Fruit fly (Drosophila melanogaster) whole organism, embryonic: Measurements from ENCODE around the gene CG3165.

ENCODE experiments used
- Aef1 ChIP-seq: fragments of 200-800 bp; sonication (Bioruptor generic); IDR thresholded peaks from 3 replicates; pipeline ENCODE4 v1.3.6; 2022; ENCODE audit warnings: missing biosample characterization, missing genetic modification characterization
- CG10543 ChIP-seq: fragments of 200-800 bp; sonication (Bioruptor generic); optimal IDR thresholded peaks from 3 replicates; lab custom pipeline; 2017; ENCODE audit warnings: missing biosample characterization, mild to moderate bottlenecking, missing genetic modification characterization, moderate library complexity
- CG13123 ChIP-seq: fragments of 200-800 bp; sonication (Bioruptor generic); optimal IDR thresholded peaks from 2 replicates; lab custom pipeline; 2016; ENCODE audit warnings: missing biosample characterization, missing genetic modification characterization
- CG13296 ChIP-seq: fragments of 200-800 bp; sonication (Bioruptor generic); optimal IDR thresholded peaks from 3 replicates; lab custom pipeline; 2018; ENCODE audit warnings: missing biosample characterization, mild to moderate bottlenecking, missing genetic modification characterization
- CG1602 ChIP-seq: fragments of 200-800 bp; sonication (Bioruptor generic); optimal IDR thresholded peaks from 3 replicates; lab custom pipeline; 2016; ENCODE audit warnings: missing biosample characterization, missing genetic modification characterization
- CG17612 ChIP-seq: fragments of 200-800 bp; sonication (Bioruptor generic); IDR thresholded peaks from 2 replicates; pipeline ENCODE4 v1.3.6; 2022; ENCODE audit warnings: missing biosample characterization, missing genetic modification characterization
- CG33213 ChIP-seq: fragments of 200-800 bp; sonication (Bioruptor generic); optimal IDR thresholded peaks from 3 replicates; lab custom pipeline; 2016; ENCODE audit warnings: missing biosample characterization, missing genetic modification characterization
- CG34422 ChIP-seq: fragments of 200-800 bp; sonication (Bioruptor generic); IDR thresholded peaks from 3 replicates; pipeline ENCODE4 v1.3.6; 2022; ENCODE audit warnings: missing biosample characterization, missing genetic modification characterization
- CG4328 ChIP-seq: fragments of 200-800 bp; sonication (Bioruptor generic); optimal IDR thresholded peaks from 3 replicates; lab custom pipeline; 2017; ENCODE audit warnings: missing biosample characterization, missing genetic modification reagents, missing genetic modification characterization
- CG4360 ChIP-seq: fragments of 200-800 bp; sonication (Bioruptor generic); IDR thresholded peaks from 2 replicates; pipeline ENCODE4 v1.3.6; 2022; ENCODE audit warnings: missing biosample characterization, missing genetic modification characterization
- CG4424 ChIP-seq: fragments of 200-800 bp; sonication (Bioruptor generic); optimal IDR thresholded peaks from 3 replicates; lab custom pipeline; 2016; ENCODE audit warnings: missing biosample characterization, missing genetic modification characterization
- CG5245 ChIP-seq: fragments of 200-800 bp; sonication (Bioruptor generic); optimal IDR thresholded peaks from 3 replicates; lab custom pipeline; 2016; ENCODE audit warnings: missing biosample characterization, missing genetic modification characterization
- CG6813 ChIP-seq: fragments of 200-800 bp; sonication (Bioruptor generic); optimal IDR thresholded peaks from 2 replicates; lab custom pipeline; 2017; ENCODE audit warnings: missing biosample characterization, missing genetic modification characterization, mild to moderate bottlenecking, moderate library complexity, missing genetic modification reagents
- E2f1 ChIP-seq: fragments of 200-800 bp; sonication (Bioruptor generic); IDR thresholded peaks from 2 replicates; pipeline ENCODE4 v1.3.6; 2022; ENCODE audit warnings: missing biosample characterization, missing genetic modification characterization
- Hey ChIP-seq: fragments of 200-800 bp; sonication (Bioruptor generic); optimal IDR thresholded peaks from 3 replicates; lab custom pipeline; 2018; ENCODE audit warnings: missing biosample characterization, mild to moderate bottlenecking, missing genetic modification characterization
- HmgD ChIP-seq: fragments of 200-800 bp; sonication (Bioruptor generic); optimal IDR thresholded peaks from 3 replicates; lab custom pipeline; 2016; ENCODE audit warnings: missing biosample characterization, missing genetic modification characterization
- Hr78 ChIP-seq, 2 experiments: fragments of 200-800 bp in 1 of 2; fragments of >200 bp in 1 of 2; sonication (Bioruptor generic) in 1 of 2; optimal IDR thresholded peaks; 2 replicates each; lab custom pipeline; 2017 to 2019; ENCODE audit warnings: missing biosample characterization in 2 of 2, missing genetic modification characterization in 2 of 2, mild to moderate bottlenecking in 1 of 2, moderate library complexity in 1 of 2
- MTF-1 ChIP-seq: fragments of 200-800 bp; sonication (Bioruptor generic); optimal IDR thresholded peaks from 2 replicates; lab custom pipeline; 2018; ENCODE audit warnings: missing biosample characterization, mild to moderate bottlenecking, missing genetic modification characterization, borderline replicate concordance
- Med ChIP-seq: fragments of 200-800 bp; sonication (Bioruptor generic); peaks from one replicate; lab custom pipeline; 2016; ENCODE audit warnings: missing biosample characterization, missing genetic modification characterization, mild to moderate bottlenecking, inconsistent platforms, moderate library complexity
- NC2β ChIP-seq: fragments of 200-800 bp; sonication (Bioruptor generic); optimal IDR thresholded peaks from 2 replicates; lab custom pipeline; 2016; ENCODE audit warnings: missing biosample characterization, missing genetic modification characterization
- Neu2 ChIP-seq: fragments of 200-800 bp; sonication (Bioruptor generic); optimal IDR thresholded peaks from 3 replicates; lab custom pipeline; 2016; ENCODE audit warnings: missing biosample characterization, missing genetic modification characterization, borderline replicate concordance
- Trl ChIP-seq, 3 experiments: fragments of >200 bp in 2 of 3; fragments of 200-800 bp in 1 of 3; sonication (Bioruptor generic) in 1 of 3; optimal IDR thresholded peaks; 2 replicates in 1 of 3; 3 replicates in 2 of 3; lab custom pipeline; 2016 to 2017; ENCODE audit warnings: missing biosample characterization in 1 of 3, missing genetic modification characterization in 1 of 3
- Usf ChIP-seq: fragments of 200-800 bp; sonication (Bioruptor generic); optimal IDR thresholded peaks from 2 replicates; lab custom pipeline; 2017; ENCODE audit warnings: missing genotype, missing biosample characterization, missing genetic modification characterization
- ac ChIP-seq: fragments of 200-800 bp; sonication (Bioruptor generic); optimal IDR thresholded peaks from 3 replicates; lab custom pipeline; 2017; ENCODE audit warnings: missing biosample characterization, mild to moderate bottlenecking, missing genetic modification characterization
- ase ChIP-seq: fragments of 200-800 bp; sonication (Bioruptor generic); IDR thresholded peaks from 3 replicates; pipeline ENCODE4 v1.3.6; 2022; ENCODE audit warnings: missing biosample characterization, missing genetic modification characterization
- caup ChIP-seq: fragments of 200-800 bp; sonication (Bioruptor generic); optimal IDR thresholded peaks from 3 replicates; lab custom pipeline; 2017; ENCODE audit warnings: missing biosample characterization, mild to moderate bottlenecking, missing genetic modification characterization, moderate library complexity; ENCODE audit not compliant: severe bottlenecking
- cg ChIP-seq: fragments of 200-800 bp; sonication (Bioruptor generic); optimal IDR thresholded peaks from 3 replicates; lab custom pipeline; 2019; ENCODE audit warnings: missing biosample characterization, mild to moderate bottlenecking, missing genetic modification characterization, moderate library complexity
- chinmo ChIP-seq: fragments of 200-800 bp; sonication (Bioruptor generic); IDR thresholded peaks from 4 replicates; pipeline ENCODE4 v1.3.6; 2022; ENCODE audit warnings: missing biosample characterization, missing genetic modification characterization; ENCODE audit not compliant: partially characterized antibody
- dysf ChIP-seq: fragments of 200-800 bp; sonication (Bioruptor generic); IDR thresholded peaks from 3 replicates; pipeline ENCODE4 v1.3.6; 2022; ENCODE audit warnings: missing biosample characterization, missing genetic modification characterization
- esg ChIP-seq: fragments of 200-800 bp; sonication (Bioruptor generic); conservative IDR thresholded peaks from 2 replicates; pipeline ENCODE4 v1.3.6; 2022; ENCODE audit warnings: missing biosample characterization, missing genetic modification characterization
- eve ChIP-seq, 2 experiments: fragments of >200 bp; optimal IDR thresholded peaks; 2 replicates each; lab custom pipeline; 2017; ENCODE audit warnings: missing biosample characterization in 2 of 2, missing genetic modification characterization in 2 of 2
- fu2 ChIP-seq: fragments of 200-800 bp; sonication (Bioruptor generic); optimal IDR thresholded peaks from 2 replicates; lab custom pipeline; 2016; ENCODE audit warnings: missing biosample characterization, missing genetic modification characterization
- gce ChIP-seq: fragments of 200-800 bp; sonication (Bioruptor generic); IDR thresholded peaks from 3 replicates; pipeline ENCODE4 v1.3.6; 2022; ENCODE audit warnings: missing biosample characterization, missing genetic modification characterization
- gcm2 ChIP-seq: fragments of 200-800 bp; sonication (Bioruptor generic); optimal IDR thresholded peaks from 2 replicates; lab custom pipeline; 2016; ENCODE audit warnings: missing biosample characterization, missing genetic modification characterization
- gem ChIP-seq: fragments of 200-800 bp; sonication (Bioruptor generic); optimal IDR thresholded peaks from 2 replicates; lab custom pipeline; 2019; ENCODE audit warnings: missing biosample characterization, mild to moderate bottlenecking, missing genetic modification characterization, moderate library complexity
- hkb ChIP-seq, 2 experiments: fragments of 200-800 bp in 1 of 2; fragments of >200 bp in 1 of 2; sonication (Bioruptor generic) in 1 of 2; IDR thresholded peaks in 1 of 2; optimal IDR thresholded peaks in 1 of 2; 2 replicates each; pipeline versions ENCODE4 v1.3.6 to Lab custom; 2017 to 2022; ENCODE audit warnings: missing biosample characterization in 1 of 2, missing genetic modification characterization in 1 of 2
- inv ChIP-seq: fragments of 200-800 bp; sonication (Bioruptor generic); IDR thresholded peaks from 2 replicates; pipeline ENCODE4 v1.3.6; 2022; ENCODE audit warnings: missing biosample characterization, missing genetic modification characterization; ENCODE audit not compliant: partially characterized antibody
- kah ChIP-seq: fragments of 200-800 bp; sonication (Bioruptor generic); optimal IDR thresholded peaks from 2 replicates; lab custom pipeline; 2018; ENCODE audit warnings: missing biosample characterization, mild to moderate bottlenecking, missing genetic modification characterization
- kay ChIP-seq: fragments of 200-800 bp; sonication (Bioruptor generic); optimal IDR thresholded peaks from 2 replicates; lab custom pipeline; 2016; ENCODE audit warnings: missing biosample characterization, missing genetic modification characterization
- kni ChIP-seq: fragments of 200-800 bp; sonication (Bioruptor generic); optimal IDR thresholded peaks from 3 replicates; lab custom pipeline; 2017; ENCODE audit warnings: mild to moderate bottlenecking, missing biosample characterization, missing genetic modification reagents, missing genetic modification characterization
- lov ChIP-seq, 2 experiments: fragments of 200-800 bp in 1 of 2; fragments of >200 bp in 1 of 2; sonication (Bioruptor generic) in 1 of 2; IDR thresholded peaks in 1 of 2; optimal IDR thresholded peaks in 1 of 2; 2 replicates in 1 of 2; 3 replicates in 1 of 2; pipeline versions ENCODE4 v1.3.6 to Lab custom; 2017 to 2022; ENCODE audit warnings: missing biosample characterization in 1 of 2, missing genetic modification characterization in 1 of 2
- mirr ChIP-seq: fragments of 200-800 bp; sonication (Bioruptor generic); optimal IDR thresholded peaks from 3 replicates; lab custom pipeline; 2018; ENCODE audit warnings: missing biosample characterization, mild to moderate bottlenecking, missing genetic modification characterization
- mld ChIP-seq: fragments of 200-800 bp; sonication (Bioruptor generic); IDR thresholded peaks from 3 replicates; pipeline ENCODE4 v1.3.6; 2022; ENCODE audit warnings: missing biosample characterization, missing genetic modification characterization; ENCODE audit not compliant: partially characterized antibody
- rib ChIP-seq: fragments of 200-800 bp; sonication (Bioruptor generic); IDR thresholded peaks from 2 replicates; pipeline ENCODE4 v1.3.6; 2022; ENCODE audit warnings: missing biosample characterization, missing genetic modification characterization
- scrt ChIP-seq: fragments of 200-800 bp; sonication (Bioruptor generic); optimal IDR thresholded peaks from 2 replicates; lab custom pipeline; 2018; ENCODE audit warnings: missing biosample characterization, mild to moderate bottlenecking, missing genetic modification characterization, moderate library complexity
- sug ChIP-seq: fragments of 200-800 bp; optimal IDR thresholded peaks from 2 replicates; lab custom pipeline; 2019; ENCODE audit warnings: missing biosample characterization, mild to moderate bottlenecking, missing genetic modification characterization, moderate library complexity
- tna ChIP-seq: fragments of 200-800 bp; sonication (Bioruptor generic); IDR thresholded peaks from 2 replicates; pipeline ENCODE4 v1.3.6; 2022; ENCODE audit warnings: missing biosample characterization, missing genetic modification characterization; ENCODE audit not compliant: partially characterized antibody
- trem ChIP-seq: fragments of 200-800 bp; optimal IDR thresholded peaks from 3 replicates; lab custom pipeline; 2019; ENCODE audit warnings: missing biosample characterization, mild to moderate bottlenecking, missing genetic modification characterization, moderate library complexity

Gene CG3165

dm6 chr2L:2993236-2993635 lies 16.3 kb downstream of the CG3165 start:
- no peak for TF ChIP-seq caup
- no peak for TF ChIP-seq rib (GFP tag; lab: Robert Waterston, UW)
- 0 out of 3 replicates have a peak, but pooled peaks have one; percentile 29 for TF ChIP-seq Aef1 (GFP tag; lab: Robert Waterston, UW)
- TF ChIP-seq tna (GFP tag; lab: Robert Waterston, UW) = no peak
- TF ChIP-seq lov (optimal IDR thresholded peaks at IDR 0.05; lab: Kevin White, UChicago) = no peak
- no peak for TF ChIP-seq lov (GFP tag; IDR thresholded peaks at IDR 0.05; lab: Robert Waterston, UW)
- TF ChIP-seq esg (GFP tag; lab: Robert Waterston, UW) = no peak
- TF ChIP-seq ac (GFP tag; lab: Kevin White, UChicago) = no peak
- no peak for TF ChIP-seq CG33213 (GFP tag; lab: Kevin White, UChicago)
- no peak for TF ChIP-seq ase
- peak in 1 of 2 experiments; percentile 24 for TF ChIP-seq Trl (optimal IDR thresholded peaks at IDR 0.05; lab: Kevin White, UChicago)
- TF ChIP-seq Trl (GFP tag; optimal IDR thresholded peaks at IDR 0.05; lab: Kevin White, UChicago) = no peak
- no peak for TF ChIP-seq CG13123 (GFP tag; lab: Kevin White, UChicago)
- TF ChIP-seq MTF-1 (GFP tag; lab: Kevin White, UChicago) = no peak
- no peak for TF ChIP-seq CG1602 (GFP tag; lab: Kevin White, UChicago)
- no peak for TF ChIP-seq kay (GFP tag; lab: Kevin White, UChicago)
- peak; percentile 93 for TF ChIP-seq CG4360
- no peak for TF ChIP-seq HmgD (GFP tag; lab: Kevin White, UChicago)
- peak; percentile 66 for TF ChIP-seq CG10543 (GFP tag; lab: Kevin White, UChicago)
- no peak for TF ChIP-seq gcm2 (GFP tag; lab: Kevin White, UChicago)
- 0 out of 3 replicates have a peak, but pooled peaks have one; percentile 7 for TF ChIP-seq mld (GFP tag; lab: Robert Waterston, UW)
- no peak for TF ChIP-seq dysf (GFP tag; lab: Robert Waterston, UW)
- TF ChIP-seq hkb (optimal IDR thresholded peaks at IDR 0.05; lab: Kevin White, UChicago) = no peak
- peak; percentile 35; the same call in 1 of the 2 replicates for TF ChIP-seq hkb (GFP tag; IDR thresholded peaks at IDR 0.05; lab: Robert Waterston, UW)
- TF ChIP-seq eve (GFP tag; optimal IDR thresholded peaks at IDR 0.05; lab: Kevin White, UChicago) = no peak
- TF ChIP-seq Hr78 (GFP tag; optimal IDR thresholded peaks at IDR 0.05; lab: Kevin White, UChicago) = no peak
- 0 out of 3 replicates have a peak, but pooled peaks have one; percentile 26 for TF ChIP-seq gce (GFP tag; lab: Robert Waterston, UW)
- TF ChIP-seq cg (GFP tag; lab: Kevin White, UChicago) = peak; percentile 82
- TF ChIP-seq kah = peak; percentile 36
- peak; percentile 14; the same call in 1 of the 4 replicates for TF ChIP-seq chinmo
- TF ChIP-seq gem = no peak
- no peak for TF ChIP-seq trem (tag; lab: Kevin White, UChicago)
- TF ChIP-seq CG17612 (GFP tag; lab: Robert Waterston, UW) = no peak
- no peak for TF ChIP-seq kni (GFP tag; lab: Kevin White, UChicago)
- no peak for TF ChIP-seq Usf (GFP tag; lab: Kevin White, UChicago)
- TF ChIP-seq sug (tag; lab: Kevin White, UChicago) = peak; percentile 13
- TF ChIP-seq CG5245 (GFP tag; lab: Kevin White, UChicago) = no peak
- no peak for TF ChIP-seq CG4424
- TF ChIP-seq NC2β (GFP tag; lab: Kevin White, UChicago) = no peak
- no peak for TF ChIP-seq fu2 (GFP tag; lab: Kevin White, UChicago)
- TF ChIP-seq CG6813 = peak; percentile 10
- peak; percentile 8 for TF ChIP-seq CG4328 (GFP tag; lab: Kevin White, UChicago)
- peak; percentile 41 for TF ChIP-seq mirr
- TF ChIP-seq CG13296 (GFP tag; lab: Kevin White, UChicago) = peak; percentile 14
- no peak for TF ChIP-seq E2f1 (GFP tag; lab: Robert Waterston, UW)
- no peak for TF ChIP-seq Neu2 (GFP tag; lab: Kevin White, UChicago)
- TF ChIP-seq Hey (tag; lab: Kevin White, UChicago) = peak; percentile 83
- TF ChIP-seq Med (GFP tag; lab: Kevin White, UChicago) = no peak
- TF ChIP-seq inv (GFP tag; lab: Robert Waterston, UW) = no peak
- no peak for TF ChIP-seq scrt (GFP tag; lab: Kevin White, UChicago)
- peak; percentile 35; the same call in 1 of the 3 replicates for TF ChIP-seq CG34422 (GFP tag; lab: Robert Waterston, UW)
